Fruit fly (Drosophila melanogaster): ENCODE measurements around the gene CG42854.

The CG42854 gene

DNA sequence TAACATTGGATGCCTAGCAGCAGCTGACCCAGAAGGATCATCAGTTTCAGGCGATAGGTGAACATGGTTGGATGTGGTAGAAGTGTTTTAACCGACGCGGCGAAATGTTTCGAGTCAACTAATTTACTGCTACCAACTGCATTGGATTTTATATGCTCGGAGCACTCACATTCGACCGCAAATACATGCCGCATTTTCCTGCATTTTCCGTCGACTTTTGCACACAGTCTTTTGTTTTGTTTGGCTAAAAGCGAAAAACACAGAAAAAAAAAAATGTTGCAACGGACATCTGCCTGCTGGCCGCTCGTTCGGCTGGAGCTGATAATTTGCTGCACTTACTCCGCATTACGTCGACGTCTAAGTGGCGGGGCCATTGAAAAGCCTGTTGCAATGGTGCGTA lies 36.9 kb downstream of the CG42854 start, which contains the start of gene CG12995:
TSS of gene CG12995 (minus strand) at position 101 of the 400 bp plus-strand sequence.
- TF ChIP-seq Vsx2 (GFP tag; optimal IDR thresholded peaks at IDR 0.05; ENCODE audit: partially characterized antibody), result no peak
- no peak for TF ChIP-seq N (GFP tag; optimal IDR thresholded peaks at IDR 0.05)
- no peak for TF ChIP-seq lola (GFP tag; optimal IDR thresholded peaks at IDR 0.05)
- no peak for TF ChIP-seq woc (GFP tag; optimal IDR thresholded peaks at IDR 0.05)
- TF ChIP-seq dmrt93B (GFP tag; optimal IDR thresholded peaks at IDR 0.05), result no peak
- no peak for TF ChIP-seq HLH106 (tag; optimal IDR thresholded peaks at IDR 0.05)
- TF ChIP-seq foxo (GFP tag; optimal IDR thresholded peaks at IDR 0.05), result no peak
- no peak for TF ChIP-seq CG32264 (GFP tag; optimal IDR thresholded peaks at IDR 0.05)
- no peak for TF ChIP-seq Abd-B (GFP tag; optimal IDR thresholded peaks at IDR 0.05)
- TF ChIP-seq usp (GFP tag; optimal IDR thresholded peaks at IDR 0.05), result no peak
- TF ChIP-seq dsf (GFP tag; optimal IDR thresholded peaks at IDR 0.05; ENCODE audit: borderline replicate concordance), result no peak
- no peak for TF ChIP-seq sv (GFP tag; optimal IDR thresholded peaks at IDR 0.05)
- TF ChIP-seq sage (GFP tag; optimal IDR thresholded peaks at IDR 0.05), result no peak

DNA sequence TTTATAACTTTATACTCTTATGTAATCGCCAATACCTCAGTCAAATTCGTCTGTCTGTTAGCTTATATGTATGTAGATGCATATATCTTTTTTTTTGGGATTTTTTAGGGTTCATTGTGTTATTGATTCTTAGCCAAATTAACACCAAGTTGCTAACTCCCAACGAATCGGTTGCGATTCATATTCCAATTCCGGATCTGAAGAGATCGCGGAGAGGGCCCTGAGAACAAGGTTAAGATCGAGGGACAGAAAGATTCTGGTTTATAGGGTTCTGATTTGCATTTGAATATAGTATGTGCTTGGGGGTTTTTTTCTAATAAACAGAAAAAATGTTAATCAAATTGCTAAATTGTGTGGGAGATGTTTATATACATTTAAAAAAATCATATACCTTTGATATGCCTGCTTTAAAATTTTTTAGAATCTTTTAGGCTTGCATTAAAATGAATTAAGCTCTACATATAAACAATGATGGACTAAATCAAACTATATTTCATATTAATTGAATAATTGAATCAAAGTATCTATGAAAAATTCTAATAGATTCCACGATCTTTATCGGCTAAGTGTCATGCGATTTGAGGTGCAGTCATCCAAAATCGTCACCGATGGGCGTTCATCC lies 38.8 kb downstream of the CG42854 start, which contains the start of gene CG32563:
TSS of gene CG32563 (plus strand) at position 572 of the 622 bp plus-strand sequence.
- TF ChIP-seq Hr83 (GFP tag; optimal IDR thresholded peaks at IDR 0.05; ENCODE audit: poor library complexity, severe bottlenecking), result no peak
- TF ChIP-seq jim (GFP tag; optimal IDR thresholded peaks at IDR 0.05), result no peak
- no peak for TF ChIP-seq Mio (GFP tag; optimal IDR thresholded peaks at IDR 0.05)
- no peak for TF ChIP-seq Vsx2 (GFP tag; optimal IDR thresholded peaks at IDR 0.05; ENCODE audit: partially characterized antibody)
- no peak for TF ChIP-seq Dfd (GFP tag; optimal IDR thresholded peaks at IDR 0.05)
- TF ChIP-seq brk (GFP tag; optimal IDR thresholded peaks at IDR 0.05), result no peak
- TF ChIP-seq dl (GFP tag; optimal IDR thresholded peaks at IDR 0.05; ENCODE audit: insufficient read depth in 1 of 2, partially characterized antibody in 2 of 2), result no peak
- no peak for TF ChIP-seq woc (GFP tag; optimal IDR thresholded peaks at IDR 0.05)
- no peak for TF ChIP-seq CG9705 (GFP tag; optimal IDR thresholded peaks at IDR 0.05)

DNA sequence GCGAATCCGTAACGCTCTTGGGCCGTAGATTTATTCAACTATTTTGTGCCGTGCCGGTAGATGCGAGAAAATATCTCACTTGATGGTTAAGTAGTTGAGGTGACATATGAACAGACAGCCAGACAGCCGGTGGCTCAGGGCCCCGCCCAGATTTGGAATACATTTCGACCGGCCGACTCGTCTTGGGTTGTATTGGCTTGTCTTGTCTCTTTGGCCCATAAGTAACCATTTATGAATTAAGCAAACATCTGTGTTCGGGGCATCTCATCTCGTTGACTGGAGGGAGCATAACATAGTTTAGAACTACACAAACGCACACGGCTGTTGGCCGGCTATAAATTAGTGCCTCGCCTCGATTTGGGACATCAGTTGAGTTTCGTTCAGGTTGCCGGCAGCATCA lies 40.8 kb downstream of the CG42854 start, which contains the start of gene CG32564:
TSS of gene CG32564 (plus strand) at position 362 of the 400 bp plus-strand sequence.
- TF ChIP-seq brk (GFP tag; optimal IDR thresholded peaks at IDR 0.05), result no peak
- TF ChIP-seq CrebA (GFP tag; optimal IDR thresholded peaks at IDR 0.05; ENCODE audit: borderline replicate concordance), result no peak
- no peak for TF ChIP-seq Hr78 (GFP tag; optimal IDR thresholded peaks at IDR 0.05)
- no peak for TF ChIP-seq N (GFP tag; optimal IDR thresholded peaks at IDR 0.05)
- TF ChIP-seq Hr83 (GFP tag; optimal IDR thresholded peaks at IDR 0.05; ENCODE audit: poor library complexity, severe bottlenecking), result no peak
- no peak for TF ChIP-seq HLH106 (tag; optimal IDR thresholded peaks at IDR 0.05)
- no peak for TF ChIP-seq sage (GFP tag; optimal IDR thresholded peaks at IDR 0.05)
- no peak for TF ChIP-seq ey (GFP tag; optimal IDR thresholded peaks at IDR 0.05)
- no peak for TF ChIP-seq br (GFP tag; optimal IDR thresholded peaks at IDR 0.05)
- TF ChIP-seq fru (GFP tag; optimal IDR thresholded peaks at IDR 0.05), result no peak
- TF ChIP-seq Jra (GFP tag; optimal IDR thresholded peaks at IDR 0.05), result no peak
- TF ChIP-seq Sp1 (GFP tag; optimal IDR thresholded peaks at IDR 0.05), result no peak
- TF ChIP-seq woc (GFP tag; optimal IDR thresholded peaks at IDR 0.05), result no peak
- TF ChIP-seq psq (GFP tag; optimal IDR thresholded peaks at IDR 0.05), result no peak

DNA sequence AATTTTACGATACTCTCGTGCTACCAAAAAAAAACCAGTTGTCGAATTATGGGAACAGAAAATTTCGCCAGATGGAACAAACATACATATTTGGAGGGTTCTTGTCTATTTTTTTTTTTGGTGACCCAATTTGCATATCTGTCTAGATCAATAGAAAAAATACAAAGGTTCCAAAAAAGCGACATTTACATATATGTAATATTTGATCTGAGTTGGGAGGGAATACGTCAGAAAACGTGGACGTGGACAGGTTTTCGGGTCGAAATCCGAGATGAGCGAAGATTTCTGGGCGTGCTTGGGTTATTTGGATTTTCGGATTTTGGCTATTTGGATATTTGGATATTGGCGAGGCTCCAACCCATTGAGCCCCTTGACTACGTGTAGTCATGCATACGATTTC lies 41.8 kb downstream of the CG42854 start:
- TF ChIP-seq brk (GFP tag; optimal IDR thresholded peaks at IDR 0.05) (no peak), OdsH (GFP tag; optimal IDR thresholded peaks at IDR 0.05) (no peak), rgr (GFP tag; optimal IDR thresholded peaks at IDR 0.05) (no peak), dmrt93B (GFP tag; optimal IDR thresholded peaks at IDR 0.05) (no peak), GATAd (GFP tag; optimal IDR thresholded peaks at IDR 0.05) (no peak), Dfd (GFP tag; optimal IDR thresholded peaks at IDR 0.05) (no peak), Mio (GFP tag; optimal IDR thresholded peaks at IDR 0.05) (no peak), HLH106 (tag; optimal IDR thresholded peaks at IDR 0.05) (no peak), Abd-B (GFP tag; optimal IDR thresholded peaks at IDR 0.05) (no peak), Myc (optimal IDR thresholded peaks at IDR 0.05) (no peak), Dif (GFP tag; optimal IDR thresholded peaks at IDR 0.05; ENCODE audit: partially characterized antibody) (no peak), h (GFP tag; optimal IDR thresholded peaks at IDR 0.05) (no peak), jim (GFP tag; optimal IDR thresholded peaks at IDR 0.05) (no peak), sage (GFP tag; optimal IDR thresholded peaks at IDR 0.05) (no peak)

All from whole organism, wandering third instar larva.